Fruit fly (Drosophila melanogaster) whole organism, embryonic: ENCODE measurements around the gene Duox.

ENCODE experiments used
- Abd-B ChIP-seq: fragments of 200-800 bp; sonication (Bioruptor generic); optimal IDR thresholded peaks from 2 replicates; lab custom pipeline; 2018; ENCODE audit warnings: missing biosample characterization, mild to moderate bottlenecking, missing genetic modification characterization, moderate library complexity
- Adf1 ChIP-seq: fragments of 200-800 bp; sonication (Bioruptor generic); IDR thresholded peaks from 2 replicates; pipeline ENCODE4 v1.3.6; 2022; ENCODE audit warnings: missing biosample characterization, missing genetic modification characterization
- Aef1 ChIP-seq: fragments of 200-800 bp; sonication (Bioruptor generic); IDR thresholded peaks from 3 replicates; pipeline ENCODE4 v1.3.6; 2022; ENCODE audit warnings: missing biosample characterization, missing genetic modification characterization
- CG10274 ChIP-seq: fragments of 200-800 bp; sonication (Bioruptor generic); optimal IDR thresholded peaks from 3 replicates; lab custom pipeline; 2017; ENCODE audit warnings: missing biosample characterization, mild to moderate bottlenecking, missing genetic modification characterization
- CG10431 ChIP-seq: fragments of 200-800 bp; sonication (Bioruptor generic); optimal IDR thresholded peaks from 3 replicates; lab custom pipeline; 2018; ENCODE audit warnings: missing biosample characterization, mild to moderate bottlenecking, missing genetic modification characterization
- CG11504 ChIP-seq: fragments of 200-800 bp; sonication (Bioruptor generic); optimal IDR thresholded peaks from 3 replicates; lab custom pipeline; 2019; ENCODE audit warnings: missing biosample characterization, mild to moderate bottlenecking, missing genetic modification characterization, moderate library complexity
- CG11560 ChIP-seq: fragments of 200-800 bp; sonication (Bioruptor generic); IDR thresholded peaks from 3 replicates; pipeline ENCODE4 v1.3.6; 2022; ENCODE audit warnings: missing biosample characterization, missing genetic modification characterization
- CG11695 ChIP-seq: fragments of 200-800 bp; sonication (Bioruptor generic); IDR thresholded peaks from 3 replicates; pipeline ENCODE4 v1.3.6; 2022; ENCODE audit warnings: missing biosample characterization, missing genetic modification characterization
- CG11723 ChIP-seq: fragments of 200-800 bp; sonication (Bioruptor generic); optimal IDR thresholded peaks from 2 replicates; lab custom pipeline; 2017; ENCODE audit warnings: missing biosample characterization, mild to moderate bottlenecking, missing genetic modification characterization
- CG12236 ChIP-seq: fragments of 200-800 bp; sonication (Bioruptor generic); optimal IDR thresholded peaks from 2 replicates; lab custom pipeline; 2016; ENCODE audit warnings: missing biosample characterization, missing genetic modification characterization
- CG12391 ChIP-seq: fragments of 200-800 bp; sonication (Bioruptor generic); optimal IDR thresholded peaks from 3 replicates; lab custom pipeline; 2018; ENCODE audit warnings: missing biosample characterization, mild to moderate bottlenecking, missing genetic modification characterization, moderate library complexity
- CG13894 ChIP-seq: fragments of 200-800 bp; sonication (Bioruptor generic); optimal IDR thresholded peaks from 3 replicates; lab custom pipeline; 2018; ENCODE audit warnings: missing biosample characterization, mild to moderate bottlenecking, missing genetic modification characterization, moderate library complexity
- CG15011 ChIP-seq: fragments of 200-800 bp; sonication (Bioruptor generic); optimal IDR thresholded peaks from 3 replicates; lab custom pipeline; 2018; ENCODE audit warnings: missing biosample characterization, mild to moderate bottlenecking, missing genetic modification characterization
- CG15073 ChIP-seq: fragments of 200-800 bp; sonication (Bioruptor generic); optimal IDR thresholded peaks from 2 replicates; lab custom pipeline; 2016; ENCODE audit warnings: missing biosample characterization, missing genetic modification characterization
- CG2120 ChIP-seq: fragments of 200-800 bp; sonication (Bioruptor generic); optimal IDR thresholded peaks from 3 replicates; lab custom pipeline; 2016; ENCODE audit warnings: missing biosample characterization, missing genetic modification characterization
- CG2712 ChIP-seq: fragments of 200-800 bp; optimal IDR thresholded peaks from 3 replicates; lab custom pipeline; 2019; ENCODE audit warnings: missing biosample characterization, mild to moderate bottlenecking, missing genetic modification characterization, moderate library complexity
- CG32532 ChIP-seq: fragments of 200-800 bp; sonication (Bioruptor generic); IDR thresholded peaks from 2 replicates; pipeline ENCODE4 v1.3.6; 2022; ENCODE audit warnings: missing biosample characterization, missing genetic modification characterization
- CG32767 ChIP-seq: fragments of 200-800 bp; sonication (Bioruptor generic); IDR thresholded peaks from 2 replicates; pipeline ENCODE4 v1.3.6; 2022; ENCODE audit warnings: missing biosample characterization, missing genetic modification characterization
- CG34224 ChIP-seq: fragments of 200-800 bp; sonication (Bioruptor generic); IDR thresholded peaks from 3 replicates; pipeline ENCODE4 v1.3.6; 2022; ENCODE audit warnings: missing biosample characterization, missing genetic modification characterization; ENCODE audit not compliant: partially characterized antibody
- CG3838 ChIP-seq: fragments of 200-800 bp; sonication (Bioruptor generic); optimal IDR thresholded peaks from 3 replicates; lab custom pipeline; 2016; ENCODE audit warnings: missing biosample characterization, missing genetic modification characterization
- CG7357 ChIP-seq: fragments of 200-800 bp; sonication (Bioruptor generic); IDR thresholded peaks from 3 replicates; pipeline ENCODE4 v1.3.6; 2022; ENCODE audit warnings: missing biosample characterization, missing genetic modification characterization
- CG7556 ChIP-seq: fragments of 200-800 bp; sonication (Bioruptor generic); optimal IDR thresholded peaks from 2 replicates; lab custom pipeline; 2017; ENCODE audit warnings: missing biosample characterization, mild to moderate bottlenecking, missing genetic modification characterization
- CG7928 ChIP-seq: fragments of 200-800 bp; sonication (Bioruptor generic); optimal IDR thresholded peaks from 2 replicates; lab custom pipeline; 2017; ENCODE audit warnings: missing biosample characterization, mild to moderate bottlenecking, missing genetic modification characterization
- CG9932 ChIP-seq: fragments of 200-800 bp; sonication (Bioruptor generic); IDR thresholded peaks from 2 replicates; pipeline ENCODE4 v1.3.6; 2022; ENCODE audit warnings: missing biosample characterization, missing genetic modification characterization
- Camta ChIP-seq: fragments of 200-800 bp; sonication (Bioruptor generic); optimal IDR thresholded peaks from 2 replicates; lab custom pipeline; 2016; ENCODE audit warnings: missing biosample characterization, missing genetic modification characterization
- Dek ChIP-seq: fragments of 200-800 bp; sonication (Bioruptor generic); optimal IDR thresholded peaks from 3 replicates; lab custom pipeline; 2019; ENCODE audit warnings: missing biosample characterization, mild to moderate bottlenecking, missing genetic modification characterization, moderate library complexity
- Fer2 ChIP-seq: fragments of 200-800 bp; sonication (Bioruptor generic); optimal IDR thresholded peaks from 2 replicates; lab custom pipeline; 2018; ENCODE audit warnings: missing biosample characterization, mild to moderate bottlenecking, missing genetic modification characterization, moderate library complexity
- Hmx ChIP-seq: fragments of 200-800 bp; sonication (Bioruptor generic); optimal IDR thresholded peaks from 2 replicates; lab custom pipeline; 2016; ENCODE audit warnings: missing biosample characterization, missing genetic modification characterization
- Lpt ChIP-seq: fragments of >200 bp; optimal IDR thresholded peaks from 2 replicates; lab custom pipeline; 2018; ENCODE audit warnings: missing biosample characterization, missing genetic modification characterization
- Nf-YA ChIP-seq: fragments of 200-800 bp; sonication (Bioruptor generic); IDR thresholded peaks from 2 replicates; pipeline ENCODE4 v1.3.6; 2022; ENCODE audit warnings: missing biosample characterization, missing genetic modification characterization
- Stat92E ChIP-seq, 3 experiments: fragments of >200 bp in 2 of 3; fragments of 200-800 bp in 1 of 3; sonication (Bioruptor generic) in 1 of 3; optimal IDR thresholded peaks; 2 replicates each; lab custom pipeline; 2017 to 2019; ENCODE audit warnings: missing biosample characterization in 3 of 3, missing genetic modification characterization in 3 of 3, mild to moderate bottlenecking in 1 of 3, moderate library complexity in 1 of 3
- Taf1 ChIP-seq: fragments of 200-800 bp; sonication (Bioruptor generic); IDR thresholded peaks from 2 replicates; pipeline ENCODE4 v1.3.6; 2022; ENCODE audit warnings: missing biosample characterization, missing genetic modification characterization
- abd-A ChIP-seq: fragments of 200-800 bp; sonication (Bioruptor generic); optimal IDR thresholded peaks from 3 replicates; lab custom pipeline; 2019; ENCODE audit warnings: missing biosample characterization, mild to moderate bottlenecking, missing genetic modification characterization, moderate library complexity
- ac ChIP-seq: fragments of 200-800 bp; sonication (Bioruptor generic); optimal IDR thresholded peaks from 3 replicates; lab custom pipeline; 2017; ENCODE audit warnings: missing biosample characterization, mild to moderate bottlenecking, missing genetic modification characterization
- ash1 ChIP-seq: fragments of 200-800 bp; sonication (Bioruptor generic); optimal IDR thresholded peaks from 2 replicates; lab custom pipeline; 2018; ENCODE audit warnings: missing biosample characterization, mild to moderate bottlenecking, missing genetic modification characterization
- btn ChIP-seq: fragments of 200-800 bp; sonication (Bioruptor generic); optimal IDR thresholded peaks from 2 replicates; lab custom pipeline; 2016; ENCODE audit warnings: missing biosample characterization, missing genetic modification characterization
- cwo ChIP-seq: fragments of 200-800 bp; sonication (Bioruptor generic); optimal IDR thresholded peaks from 3 replicates; lab custom pipeline; 2017; ENCODE audit warnings: missing biosample characterization, missing genetic modification characterization, mild to moderate bottlenecking, moderate library complexity, missing genetic modification reagents
- dm ChIP-seq: fragments of 200-800 bp; sonication (Bioruptor generic); optimal IDR thresholded peaks from 3 replicates; lab custom pipeline; 2016; ENCODE audit warnings: missing biosample characterization, missing genetic modification characterization
- ems ChIP-seq: fragments of 200-800 bp; sonication (Bioruptor generic); optimal IDR thresholded peaks from 3 replicates; lab custom pipeline; 2016; ENCODE audit warnings: missing biosample characterization, missing genetic modification characterization
- fd3F ChIP-seq: fragments of 200-800 bp; sonication (Bioruptor generic); optimal IDR thresholded peaks from 2 replicates; lab custom pipeline; 2018; ENCODE audit warnings: missing biosample characterization, mild to moderate bottlenecking, missing genetic modification characterization, moderate library complexity
- jigr1 ChIP-seq: fragments of 200-800 bp; sonication (Bioruptor generic); IDR thresholded peaks from 3 replicates; pipeline ENCODE4 v1.3.6; 2022; ENCODE audit warnings: missing biosample characterization, missing genetic modification characterization
- jumu ChIP-seq: fragments of 200-800 bp; sonication (Bioruptor generic); optimal IDR thresholded peaks from 3 replicates; lab custom pipeline; 2016; ENCODE audit warnings: missing biosample characterization, missing genetic modification characterization
- ken ChIP-seq: fragments of 200-800 bp; sonication (Bioruptor generic); IDR thresholded peaks from 3 replicates; pipeline ENCODE4 v1.3.6; 2022; ENCODE audit warnings: missing biosample characterization, missing genetic modification characterization
- org-1 ChIP-seq: fragments of 200-800 bp; sonication (Bioruptor generic); optimal IDR thresholded peaks from 2 replicates; lab custom pipeline; 2017; ENCODE audit warnings: missing biosample characterization, missing genetic modification characterization
- otp ChIP-seq: fragments of 200-800 bp; sonication (Bioruptor generic); IDR thresholded peaks from 3 replicates; pipeline ENCODE4, ENCODE4 v1.3.6; 2022; ENCODE audit warnings: missing biosample characterization, missing genetic modification characterization
- sens-2 ChIP-seq: fragments of 200-800 bp; sonication (Bioruptor generic); IDR thresholded peaks from 2 replicates; pipeline ENCODE4 v1.3.6; 2022; ENCODE audit warnings: missing biosample characterization, missing genetic modification characterization
- sqz ChIP-seq: fragments of 200-800 bp; sonication (Bioruptor generic); optimal IDR thresholded peaks from 3 replicates; lab custom pipeline; 2018; ENCODE audit warnings: missing biosample characterization, mild to moderate bottlenecking, missing genetic modification characterization
- stc ChIP-seq: fragments of 200-800 bp; sonication (Bioruptor generic); IDR thresholded peaks from 2 replicates; pipeline ENCODE4 v1.3.6; 2022; ENCODE audit warnings: missing biosample characterization, missing genetic modification characterization
- tin ChIP-seq: fragments of 200-800 bp; sonication (Bioruptor generic); optimal IDR thresholded peaks from 3 replicates; lab custom pipeline; 2016; ENCODE audit warnings: missing biosample characterization, missing genetic modification characterization
- tll ChIP-seq, 2 experiments: fragments of 200-800 bp in 1 of 2; fragments of >200 bp in 1 of 2; sonication (Bioruptor generic) in 1 of 2; optimal IDR thresholded peaks; 2 replicates each; lab custom pipeline; 2017 to 2019; ENCODE audit warnings: missing biosample characterization in 2 of 2, missing genetic modification characterization in 2 of 2, mild to moderate bottlenecking in 1 of 2, moderate library complexity in 1 of 2
- tup ChIP-seq: fragments of 200-800 bp; sonication (Bioruptor generic); optimal IDR thresholded peaks from 2 replicates; lab custom pipeline; 2016; ENCODE audit warnings: missing biosample characterization, mild to moderate bottlenecking, missing genetic modification characterization, moderate library complexity

Duox gene

dm6 chr2L:2878859-2879258, 48.8 kb upstream of the Duox start, which contains the start of gene RabGGTb (continued):
- no peak for TF ChIP-seq jigr1
- peak; percentile 64; the same call in 2 of the 3 replicates for TF ChIP-seq CG11695 (GFP tag; lab: Robert Waterston, UW)
- peak; percentile 6 for TF ChIP-seq jumu (GFP tag; lab: Kevin White, UChicago)
- TF ChIP-seq tll (GFP tag; optimal IDR thresholded peaks at IDR 0.05; lab: Kevin White, UChicago) = no peak
- TF ChIP-seq ems = peak; percentile 63
- TF ChIP-seq Hmx (GFP tag; lab: Kevin White, UChicago) = peak; percentile 13
- peak; percentile 80 for TF ChIP-seq CG2120
- TF ChIP-seq CG3838 (GFP tag; lab: Kevin White, UChicago) = no peak
- no peak for TF ChIP-seq Nf-YA
- TF ChIP-seq CG11560 (tag; lab: Robert Waterston, UW) = 0 out of 3 replicates have a peak, but pooled peaks have one; percentile 10
- TF ChIP-seq CG10431 = no peak
- peak; percentile 72; the same call in 2 of the 3 replicates for TF ChIP-seq ken
- no peak for TF ChIP-seq Abd-B (GFP tag; lab: Kevin White, UChicago)
- peak; percentile 59 for TF ChIP-seq CG7556 (GFP tag; lab: Kevin White, UChicago)
- peak; percentile 59 for TF ChIP-seq CG12391 (tag; lab: Kevin White, UChicago)
- no peak for TF ChIP-seq ac (GFP tag; lab: Kevin White, UChicago)
- TF ChIP-seq Aef1 = peak; percentile 58
- peak; percentile 66 for TF ChIP-seq Taf1 (GFP tag; lab: Robert Waterston, UW)
- peak; percentile 73; the same call in 2 of the 3 replicates for TF ChIP-seq otp (GFP tag; lab: Robert Waterston, UW)
- peak; percentile 26 for TF ChIP-seq org-1 (GFP tag; lab: Kevin White, UChicago)
- peak; percentile 86 for TF ChIP-seq CG9932 (GFP tag; lab: Robert Waterston, UW)
- peak; percentile 34 for TF ChIP-seq fd3F (GFP tag; lab: Kevin White, UChicago)
- no peak for TF ChIP-seq Lpt (GFP tag; lab: Kevin White, UChicago)
- TF ChIP-seq CG15011 (GFP tag; lab: Kevin White, UChicago) = no peak
- peak; percentile 5 for TF ChIP-seq CG13894
- TF ChIP-seq Camta = peak; percentile 33
- peak; percentile 63 for TF ChIP-seq stc (GFP tag; lab: Robert Waterston, UW)
- no peak for TF ChIP-seq CG7928 (GFP tag; lab: Kevin White, UChicago)
- peak; percentile 56 for TF ChIP-seq dm (GFP tag; lab: Kevin White, UChicago)
- TF ChIP-seq sqz = no peak
- TF ChIP-seq ash1 (GFP tag; lab: Kevin White, UChicago) = peak; percentile 27
- TF ChIP-seq CG34224 (GFP tag; lab: Robert Waterston, UW) = peak; percentile 63
- TF ChIP-seq Fer2 (tag; lab: Kevin White, UChicago) = no peak
- TF ChIP-seq Adf1 (GFP tag; lab: Robert Waterston, UW) = peak; percentile 54; the same call in 1 of the 2 replicates
- TF ChIP-seq CG11723 (GFP tag; lab: Kevin White, UChicago) = peak; percentile 24
- no peak for TF ChIP-seq Stat92E (GFP tag; optimal IDR thresholded peaks at IDR 0.05; lab: Kevin White, UChicago)
- TF ChIP-seq CG10274 = no peak
- TF ChIP-seq CG7357 (GFP tag; lab: Robert Waterston, UW) = no peak
- TF ChIP-seq CG32767 (GFP tag; lab: Robert Waterston, UW) = peak; percentile 38; the same call in 1 of the 2 replicates
- peak; percentile 39 for TF ChIP-seq Dek (tag; lab: Kevin White, UChicago)
- TF ChIP-seq CG15073 = no peak
- peak; percentile 39 for TF ChIP-seq tin (GFP tag; lab: Kevin White, UChicago)
- TF ChIP-seq CG32532 = peak; percentile 86
- no peak for TF ChIP-seq btn
- 0 out of 2 replicates have a peak, but pooled peaks have one; percentile 42 for TF ChIP-seq sens-2 (GFP tag; lab: Robert Waterston, UW)
- TF ChIP-seq tup = peak; percentile 50
- TF ChIP-seq CG2712 (tag; lab: Kevin White, UChicago) = peak; percentile 50
- TF ChIP-seq abd-A = no peak
- TF ChIP-seq cwo (GFP tag; lab: Kevin White, UChicago) = peak; percentile 27
- no peak for TF ChIP-seq CG12236
- peak; percentile 47 for TF ChIP-seq CG11504
